Worm (Caenorhabditis elegans): ENCODE results near the gene ctsa-3.2.

Gene ctsa-3.2

ce11 chrII:9891823-9892222, 16.8 kb downstream of the ctsa-3.2 start:
- TF ChIP-seq T22C8.4 (GFP tag; IDR thresholded peaks at IDR 0.05) (no peak), ref-1 (GFP tag; conservative IDR thresholded peaks at IDR 0.05) (no peak), klf-2 (GFP tag; conservative IDR thresholded peaks at IDR 0.05) (no peak), med-1 (GFP tag; optimal IDR thresholded peaks at IDR 0.05; ENCODE audit: insufficient read depth) (no peak), ztf-29 (GFP tag; IDR thresholded peaks at IDR 0.05) (no peak), flt-1 (GFP tag; IDR thresholded peaks at IDR 0.05) (no peak), tab-1 (GFP tag; IDR thresholded peaks at IDR 0.05) (no peak), cog-1 (tag; optimal IDR thresholded peaks at IDR 0.05) (no peak), ztf-23 (GFP tag; IDR thresholded peaks at IDR 0.05) (no peak)

DNA sequence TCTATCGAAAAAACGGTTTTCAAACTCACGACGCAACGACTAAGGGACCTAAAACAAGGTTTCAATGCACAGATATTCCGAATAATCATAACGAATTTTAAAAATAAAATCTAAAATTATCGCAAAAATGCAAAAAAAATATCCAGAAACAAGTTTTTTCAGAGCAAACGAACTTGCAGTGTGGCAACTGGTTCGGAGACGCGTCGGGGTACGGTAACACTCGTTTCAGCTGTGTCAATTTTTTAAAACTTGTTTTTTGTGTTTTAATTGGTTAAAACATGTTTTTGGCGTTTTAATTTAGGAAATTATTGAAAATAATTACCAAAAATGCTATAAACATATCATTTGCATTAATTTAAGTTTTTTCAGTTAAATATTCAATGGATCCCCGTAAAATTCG, 17.4 kb downstream of the ctsa-3.2 start, which contains the start of gene C08H9.16:
C08H9.16 (plus strand) TSS at position 370 of the 400 bp plus-strand sequence.
- TF ChIP-seq ztf-29 (GFP tag; IDR thresholded peaks at IDR 0.05) (no peak), tab-1 (GFP tag; IDR thresholded peaks at IDR 0.05) (no peak), ref-1 (GFP tag; conservative IDR thresholded peaks at IDR 0.05) (no peak)

ce11 chrII:9894435-9894834, 19.5 kb downstream of the ctsa-3.2 start, which contains the start of gene F26C11.1:
F26C11.1 (plus strand) TSS chrII:9894735.
- TF ChIP-seq T22C8.4 (GFP tag; IDR thresholded peaks at IDR 0.05) (no peak), ref-1 (GFP tag; conservative IDR thresholded peaks at IDR 0.05) (no peak), ztf-23 (GFP tag; IDR thresholded peaks at IDR 0.05) (no peak), tab-1 (GFP tag; IDR thresholded peaks at IDR 0.05) (no peak), klf-2 (GFP tag; conservative IDR thresholded peaks at IDR 0.05) (no peak), flt-1 (GFP tag; IDR thresholded peaks at IDR 0.05) (no peak), ztf-29 (GFP tag; IDR thresholded peaks at IDR 0.05) (no peak), cog-1 (tag; optimal IDR thresholded peaks at IDR 0.05) (no peak), med-1 (GFP tag; optimal IDR thresholded peaks at IDR 0.05; ENCODE audit: insufficient read depth) (no peak)

DNA sequence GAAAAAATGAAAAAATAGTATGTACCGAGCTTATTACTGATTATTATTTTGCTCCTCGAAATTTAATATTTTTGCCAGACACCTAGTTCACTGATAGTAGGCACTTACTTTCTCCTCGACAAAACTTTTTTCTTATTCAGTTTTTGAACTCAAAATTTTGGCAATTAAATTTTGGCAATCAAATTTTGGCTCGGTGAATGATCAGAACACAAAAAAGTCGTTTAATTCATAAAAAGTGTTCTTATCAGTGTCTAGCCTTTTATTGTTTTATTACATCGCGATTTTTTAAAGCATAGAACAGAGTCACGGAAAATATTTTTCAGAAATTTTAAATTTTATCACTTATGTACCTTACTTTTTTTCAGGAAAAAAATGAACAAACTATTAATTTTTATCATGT, 20.2 kb downstream of the ctsa-3.2 start:
- TF ChIP-seq ztf-23 (GFP tag; IDR thresholded peaks at IDR 0.05), result no peak
- TF ChIP-seq ref-1 (GFP tag; conservative IDR thresholded peaks at IDR 0.05), result no peak
- no peak for TF ChIP-seq T22C8.4 (GFP tag; IDR thresholded peaks at IDR 0.05)
- TF ChIP-seq ztf-29 (GFP tag; IDR thresholded peaks at IDR 0.05), result no peak
- no peak for TF ChIP-seq klf-2 (GFP tag; conservative IDR thresholded peaks at IDR 0.05)
- no peak for TF ChIP-seq cog-1 (tag; optimal IDR thresholded peaks at IDR 0.05)
- TF ChIP-seq tab-1 (GFP tag; IDR thresholded peaks at IDR 0.05), result no peak
- TF ChIP-seq flt-1 (GFP tag; IDR thresholded peaks at IDR 0.05), result no peak
- no peak for TF ChIP-seq med-1 (GFP tag; optimal IDR thresholded peaks at IDR 0.05; ENCODE audit: insufficient read depth)

DNA sequence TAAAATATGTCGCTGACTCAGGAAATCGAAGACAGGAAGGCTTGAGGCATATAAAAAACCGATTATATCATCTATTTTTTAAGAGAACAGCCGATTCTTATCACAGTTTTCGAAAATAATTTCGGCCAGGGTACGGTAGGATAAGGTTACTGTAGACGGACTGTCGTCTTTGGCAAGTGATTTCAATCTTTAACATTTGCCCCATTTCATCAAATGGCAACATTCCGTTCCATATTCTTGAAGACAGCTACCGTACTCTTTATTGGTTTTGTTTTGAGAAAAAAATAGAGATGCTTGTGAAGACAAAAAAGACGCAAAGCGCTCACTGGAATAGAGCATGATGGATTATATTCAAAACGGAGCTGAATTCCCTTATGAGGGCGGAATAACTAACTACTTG, 23.8 kb downstream of the ctsa-3.2 start:
- TF ChIP-seq med-1 (GFP tag; optimal IDR thresholded peaks at IDR 0.05; ENCODE audit: insufficient read depth) (no peak), tab-1 (GFP tag; IDR thresholded peaks at IDR 0.05) (no peak), cog-1 (tag; optimal IDR thresholded peaks at IDR 0.05) (no peak), ztf-23 (GFP tag; IDR thresholded peaks at IDR 0.05) (no peak), ztf-29 (GFP tag; IDR thresholded peaks at IDR 0.05) (no peak), ref-1 (GFP tag; conservative IDR thresholded peaks at IDR 0.05) (no peak), flt-1 (GFP tag; IDR thresholded peaks at IDR 0.05) (no peak), klf-2 (GFP tag; conservative IDR thresholded peaks at IDR 0.05) (no peak), T22C8.4 (GFP tag; IDR thresholded peaks at IDR 0.05) (no peak)

DNA sequence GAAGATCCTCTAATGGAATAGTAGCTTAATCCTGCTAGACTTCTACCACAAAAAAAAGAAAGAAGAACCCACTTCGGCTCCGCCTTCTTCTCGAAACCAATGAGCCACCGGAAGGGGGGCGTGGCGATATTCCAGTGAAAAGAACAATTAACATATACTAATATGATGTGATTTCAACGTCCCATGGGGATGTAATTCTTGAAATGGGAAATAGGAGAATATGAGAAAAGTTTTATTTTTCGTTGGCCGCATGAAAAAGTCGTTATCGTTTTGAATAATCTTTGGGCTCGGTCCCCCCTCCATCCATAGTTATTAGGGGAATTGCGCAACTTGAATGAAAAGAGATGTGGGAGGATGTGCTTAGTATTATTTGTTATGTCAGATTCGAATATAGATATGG, 25.3 kb downstream of the ctsa-3.2 start, which contains the start of gene unc-4:
unc-4 (minus strand) TSS at position 101 of the 400 bp plus-strand sequence.
- TF ChIP-seq ztf-23 (GFP tag; IDR thresholded peaks at IDR 0.05) (no peak), cog-1 (tag; optimal IDR thresholded peaks at IDR 0.05) (no peak), ztf-29 (GFP tag; IDR thresholded peaks at IDR 0.05) (no peak), med-1 (GFP tag; optimal IDR thresholded peaks at IDR 0.05; ENCODE audit: insufficient read depth) (no peak), flt-1 (GFP tag; IDR thresholded peaks at IDR 0.05) (no peak), T22C8.4 (GFP tag; IDR thresholded peaks at IDR 0.05) (no peak), tab-1 (GFP tag; IDR thresholded peaks at IDR 0.05) (no peak), klf-2 (GFP tag; conservative IDR thresholded peaks at IDR 0.05) (no peak), ref-1 (GFP tag; conservative IDR thresholded peaks at IDR 0.05) (no peak)

DNA sequence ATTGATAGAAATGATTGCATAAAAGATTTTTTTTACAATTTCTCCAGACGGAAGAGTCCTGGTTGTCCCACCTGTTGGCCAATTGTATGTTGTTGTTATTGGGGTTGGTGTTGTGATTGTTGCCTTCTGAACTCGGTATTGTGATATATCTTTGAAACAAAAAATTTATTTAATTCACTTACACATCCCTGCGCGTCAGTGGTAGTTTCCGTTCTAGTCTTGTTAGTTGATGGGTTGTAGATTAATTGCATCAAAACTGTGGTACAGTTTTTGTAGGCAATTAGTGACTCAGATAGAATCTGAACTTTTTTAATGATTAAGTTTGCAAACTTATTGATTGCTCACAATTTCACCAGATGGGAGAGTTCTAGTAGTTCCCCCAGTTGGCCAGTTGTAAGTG, 29.5 kb downstream of the ctsa-3.2 start:
- no peak for TF ChIP-seq med-1 (GFP tag; optimal IDR thresholded peaks at IDR 0.05; ENCODE audit: insufficient read depth)
- no peak for TF ChIP-seq flt-1 (GFP tag; IDR thresholded peaks at IDR 0.05)
- no peak for TF ChIP-seq klf-2 (GFP tag; conservative IDR thresholded peaks at IDR 0.05)
- no peak for TF ChIP-seq cog-1 (tag; optimal IDR thresholded peaks at IDR 0.05)
- no peak for TF ChIP-seq ztf-23 (GFP tag; IDR thresholded peaks at IDR 0.05)
- TF ChIP-seq ztf-29 (GFP tag; IDR thresholded peaks at IDR 0.05), result no peak
- TF ChIP-seq tab-1 (GFP tag; IDR thresholded peaks at IDR 0.05), result no peak
- no peak for TF ChIP-seq T22C8.4 (GFP tag; IDR thresholded peaks at IDR 0.05)
- TF ChIP-seq ref-1 (GFP tag; conservative IDR thresholded peaks at IDR 0.05), result no peak

DNA sequence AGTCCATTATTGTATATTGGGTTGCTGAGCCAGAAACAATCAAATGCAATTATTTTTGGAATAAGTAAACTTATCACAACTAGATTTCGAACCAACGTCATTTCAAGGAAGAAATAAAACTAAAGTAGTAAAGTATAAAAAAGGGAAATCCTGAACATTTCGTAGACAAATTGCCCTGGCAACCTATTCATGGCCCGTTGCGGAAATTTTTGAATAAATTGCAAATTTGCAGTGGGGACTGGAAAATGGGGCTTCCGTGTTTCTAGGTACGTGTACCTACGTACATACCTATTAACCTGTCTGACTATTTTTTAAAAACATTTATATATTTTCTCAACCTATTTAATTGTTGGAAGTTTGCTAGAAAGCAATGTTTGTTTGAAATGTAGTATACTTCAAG, 40.0 kb downstream of the ctsa-3.2 start, which contains the start of gene F26C11.3:
F26C11.3 (minus strand) TSS at position 101 of the 400 bp plus-strand sequence.
- TF ChIP-seq tab-1 (GFP tag; IDR thresholded peaks at IDR 0.05), result no peak
- TF ChIP-seq flt-1 (GFP tag; IDR thresholded peaks at IDR 0.05), result no peak
- TF ChIP-seq ref-1 (GFP tag; conservative IDR thresholded peaks at IDR 0.05), result no peak
- no peak for TF ChIP-seq T22C8.4 (GFP tag; IDR thresholded peaks at IDR 0.05)
- TF ChIP-seq klf-2 (GFP tag; conservative IDR thresholded peaks at IDR 0.05), result no peak
- TF ChIP-seq cog-1 (tag; optimal IDR thresholded peaks at IDR 0.05), result no peak
- no peak for TF ChIP-seq med-1 (GFP tag; optimal IDR thresholded peaks at IDR 0.05; ENCODE audit: insufficient read depth)
- TF ChIP-seq ztf-29 (GFP tag; IDR thresholded peaks at IDR 0.05), result no peak
- TF ChIP-seq ztf-23 (GFP tag; IDR thresholded peaks at IDR 0.05), result no peak

DNA sequence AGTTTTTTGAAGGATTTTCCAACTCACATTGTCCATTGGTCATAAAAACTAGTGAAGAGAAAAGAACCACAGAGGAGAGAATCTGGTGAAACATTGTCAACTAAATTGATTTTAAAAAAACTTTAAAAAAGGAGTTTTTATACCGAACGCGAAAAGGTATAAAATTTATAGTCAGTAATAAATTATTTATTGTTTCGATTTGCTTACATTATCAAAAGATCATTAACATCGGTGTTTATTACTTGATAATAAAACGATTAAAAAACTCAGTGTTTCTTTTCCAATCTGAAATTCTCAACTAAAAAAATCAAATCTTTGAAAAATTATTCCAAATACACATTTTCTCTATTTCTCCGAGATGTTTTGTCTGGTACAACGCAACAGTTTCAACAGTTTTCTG, 41.2 kb downstream of the ctsa-3.2 start, which contains the start of gene F26C11.4:
F26C11.4 (minus strand) TSS at position 101 of the 400 bp plus-strand sequence.
- TF ChIP-seq ref-1 (GFP tag; conservative IDR thresholded peaks at IDR 0.05) (no peak), klf-2 (GFP tag; conservative IDR thresholded peaks at IDR 0.05) (no peak), tab-1 (GFP tag; IDR thresholded peaks at IDR 0.05) (no peak), flt-1 (GFP tag; IDR thresholded peaks at IDR 0.05) (no peak), cog-1 (tag; optimal IDR thresholded peaks at IDR 0.05) (no peak), med-1 (GFP tag; optimal IDR thresholded peaks at IDR 0.05; ENCODE audit: insufficient read depth) (no peak), ztf-23 (GFP tag; IDR thresholded peaks at IDR 0.05) (no peak), ztf-29 (GFP tag; IDR thresholded peaks at IDR 0.05) (no peak), T22C8.4 (GFP tag; IDR thresholded peaks at IDR 0.05) (no peak)

- no peak for TF ChIP-seq ztf-23 (GFP tag; IDR thresholded peaks at IDR 0.05)
- TF ChIP-seq tab-1 (GFP tag; IDR thresholded peaks at IDR 0.05), result no peak
- no peak for TF ChIP-seq ztf-29 (GFP tag; IDR thresholded peaks at IDR 0.05)
- no peak for TF ChIP-seq ref-1 (GFP tag; conservative IDR thresholded peaks at IDR 0.05)
- TF ChIP-seq T22C8.4 (GFP tag; IDR thresholded peaks at IDR 0.05), result no peak
- TF ChIP-seq med-1 (GFP tag; optimal IDR thresholded peaks at IDR 0.05; ENCODE audit: insufficient read depth), result no peak
- no peak for TF ChIP-seq flt-1 (GFP tag; IDR thresholded peaks at IDR 0.05)
- TF ChIP-seq cog-1 (tag; optimal IDR thresholded peaks at IDR 0.05), result no peak
- no peak for TF ChIP-seq klf-2 (GFP tag; conservative IDR thresholded peaks at IDR 0.05)
Measured at ce11 chrII:9917904-9918303, 42.9 kb downstream of the ctsa-3.2 start, which contains the start of gene C05C10.8. C05C10.8 (minus strand) TSS chrII:9918004.

Measured in whole organism, midembryonic.